Worm (Caenorhabditis elegans) whole organism, late embryonic: ENCODE results near the gene F46H5.11.

ENCODE experiments used
- C08G9.2 ChIP-seq: sonication (generic microtip); optimal IDR thresholded peaks from 2 replicates; lab custom pipeline; 2016; ENCODE audit warnings: mild to moderate bottlenecking, missing genetic modification characterization, moderate library complexity, missing compliant biosample characterization
- C38D4.7 ChIP-seq: fragments of 200-800 bp; sonication (Bioruptor generic); optimal IDR thresholded peaks from 2 replicates; lab custom pipeline; 2018; ENCODE audit warnings: mild to moderate bottlenecking, missing genetic modification characterization, moderate library complexity, missing compliant biosample characterization
- ama-1 ChIP-seq: fragments of 150-350 bp; optimal IDR thresholded peaks from 2 replicates; lab custom pipeline; 2014
- ceh-18 ChIP-seq: sonication (generic microtip); optimal IDR thresholded peaks from 2 replicates; lab custom pipeline; 2016; ENCODE audit warnings: missing genetic modification characterization, missing compliant biosample characterization
- ceh-30 ChIP-seq: fragments of 150-350 bp; optimal IDR thresholded peaks from 2 replicates; lab custom pipeline; 2014; ENCODE audit warnings: missing biosample characterization, missing genetic modification characterization
- ceh-9 ChIP-seq: sonication (generic microtip); optimal IDR thresholded peaks from 2 replicates; lab custom pipeline; 2016; ENCODE audit warnings: mild to moderate bottlenecking, missing genetic modification characterization, inconsistent platforms, missing compliant biosample characterization
- dmd-4 ChIP-seq: sonication (generic microtip); optimal IDR thresholded peaks from 2 replicates; lab custom pipeline; 2016; ENCODE audit warnings: borderline replicate concordance, missing genetic modification characterization, missing compliant biosample characterization
- tbx-2 ChIP-seq: sonication (generic microtip); optimal IDR thresholded peaks from 2 replicates; lab custom pipeline; 2016; ENCODE audit warnings: missing genetic modification characterization, missing compliant biosample characterization

ce11 chrX:7242119-7242518, 29.7 kb downstream of the F46H5.11 start:
- no peak for TF ChIP-seq ama-1 (lab: Kevin White, UChicago)
- TF ChIP-seq tbx-2 (tag; lab: Kevin White, UChicago): no peak
- no peak for TF ChIP-seq C38D4.7 (GFP tag; lab: Kevin White, UChicago)
- no peak for TF ChIP-seq ceh-9 (tag; lab: Kevin White, UChicago)
- no peak for TF ChIP-seq dmd-4 (tag; lab: Kevin White, UChicago)
- TF ChIP-seq C08G9.2 (tag; lab: Kevin White, UChicago): no peak
- TF ChIP-seq ceh-18 (tag; lab: Kevin White, UChicago): no peak
- TF ChIP-seq ceh-30 (tag; lab: Kevin White, UChicago): no peak
